Fruit fly (Drosophila melanogaster) whole organism, wandering third instar larva: Measurements from ENCODE around the gene alpha-Man-Ia.

ENCODE experiments used
- Abd-B ChIP-seq: fragments of >200 bp; optimal IDR thresholded peaks from 2 replicates; lab custom pipeline; 2017; ENCODE audit warnings: missing biosample characterization, missing genetic modification characterization
- CG9705 ChIP-seq: fragments of 200-800 bp; sonication (Bioruptor generic); optimal IDR thresholded peaks from 2 replicates; lab custom pipeline; 2018; ENCODE audit warnings: missing biosample characterization, mild to moderate bottlenecking, missing genetic modification characterization
- CrebA ChIP-seq: fragments of 200-800 bp; sonication (Bioruptor generic); optimal IDR thresholded peaks from 2 replicates; lab custom pipeline; 2016; ENCODE audit warnings: missing biosample characterization, mild to moderate bottlenecking, missing genetic modification characterization, borderline replicate concordance
- HLH106 ChIP-seq: fragments of 200-800 bp; optimal IDR thresholded peaks from 3 replicates; lab custom pipeline; 2019; ENCODE audit warnings: missing biosample characterization, mild to moderate bottlenecking, missing genetic modification characterization, moderate library complexity
- Hr78 ChIP-seq: fragments of >200 bp; optimal IDR thresholded peaks from 2 replicates; lab custom pipeline; 2017; ENCODE audit warnings: missing biosample characterization, missing genetic modification characterization
- Hr83 ChIP-seq: fragments of 200-300 bp; sonication (Bioruptor generic); optimal IDR thresholded peaks from 2 replicates; lab custom pipeline; 2016; ENCODE audit warnings: missing biosample characterization, mild to moderate bottlenecking, missing genetic modification characterization, moderate library complexity; ENCODE audit not compliant: poor library complexity, severe bottlenecking
- Jra ChIP-seq: sonication (Bioruptor generic); optimal IDR thresholded peaks from 2 replicates; lab custom pipeline; 2016; ENCODE audit warnings: missing biosample characterization, missing genetic modification characterization
- Mio ChIP-seq: sonication (Bioruptor generic); optimal IDR thresholded peaks from 2 replicates; lab custom pipeline; 2016; ENCODE audit warnings: missing biosample characterization, missing genetic modification characterization
- N ChIP-seq: fragments of >200 bp; optimal IDR thresholded peaks from 2 replicates; lab custom pipeline; 2018; ENCODE audit warnings: missing biosample characterization, missing external identifiers, missing genetic modification characterization
- OdsH ChIP-seq: fragments of 200-800 bp; sonication (Bioruptor generic); optimal IDR thresholded peaks from 2 replicates; lab custom pipeline; 2016; ENCODE audit warnings: missing biosample characterization, mild to moderate bottlenecking, missing genetic modification characterization
- Vsx2 ChIP-seq: fragments of 200-300, 225-300 bp; sonication (Bioruptor generic); optimal IDR thresholded peaks from 2 replicates; lab custom pipeline; 2018; ENCODE audit warnings: missing biosample characterization, missing genetic modification characterization; ENCODE audit not compliant: partially characterized antibody
- brk ChIP-seq: fragments of 200-800 bp; sonication (Bioruptor generic); optimal IDR thresholded peaks from 2 replicates; lab custom pipeline; 2016; ENCODE audit warnings: missing biosample characterization, mild to moderate bottlenecking, missing genetic modification characterization
- dl ChIP-seq, 2 experiments: fragments of 175-275, 200-275 bp in 1 of 2; fragments of 200-275 bp in 1 of 2; sonication (Bioruptor generic); optimal IDR thresholded peaks; lab custom pipeline; 2018; ENCODE audit warnings: mild to moderate bottlenecking in 2 of 2, missing biosample characterization in 2 of 2, missing genetic modification characterization in 2 of 2, moderate library complexity in 2 of 2; ENCODE audit not compliant: partially characterized antibody in 2 of 2, insufficient read depth in 1 of 2
- dmrt93B ChIP-seq: fragments of 200-800 bp; sonication (Bioruptor generic); optimal IDR thresholded peaks from 2 replicates; lab custom pipeline; 2018; ENCODE audit warnings: missing biosample characterization, mild to moderate bottlenecking, missing genetic modification characterization
- dsf ChIP-seq: sonication (Bioruptor generic); optimal IDR thresholded peaks from 2 replicates; lab custom pipeline; 2016; ENCODE audit warnings: missing biosample characterization, missing genetic modification characterization, borderline replicate concordance
- foxo ChIP-seq, 2 experiments: fragments of 200-800 bp; sonication (Bioruptor generic); optimal IDR thresholded peaks; 2 replicates in 1 of 2; 3 replicates in 1 of 2; lab custom pipeline; 2016 to 2017; ENCODE audit warnings: missing biosample characterization in 2 of 2, missing genetic modification characterization in 2 of 2
- fru ChIP-seq: fragments of 200-800 bp; sonication (Bioruptor generic); optimal IDR thresholded peaks from 3 replicates; lab custom pipeline; 2016; ENCODE audit warnings: missing biosample characterization, mild to moderate bottlenecking, missing genetic modification characterization
- h ChIP-seq: fragments of 200-800 bp; sonication (Bioruptor generic); optimal IDR thresholded peaks from 3 replicates; lab custom pipeline; 2016; ENCODE audit warnings: missing biosample characterization, mild to moderate bottlenecking, missing genetic modification characterization
- jim ChIP-seq: fragments of 175-275, 200-325 bp; sonication (Bioruptor generic); optimal IDR thresholded peaks from 2 replicates; lab custom pipeline; 2016; ENCODE audit warnings: missing biosample characterization, mild to moderate bottlenecking, missing genetic modification characterization
- lola ChIP-seq: fragments of >200 bp; optimal IDR thresholded peaks from 2 replicates; lab custom pipeline; 2017; ENCODE audit warnings: missing biosample characterization, missing genetic modification characterization
- psq ChIP-seq: fragments of 200-800 bp; sonication (Bioruptor generic); optimal IDR thresholded peaks from 3 replicates; lab custom pipeline; 2017; ENCODE audit warnings: missing biosample characterization, mild to moderate bottlenecking, missing genetic modification characterization, moderate library complexity
- rgr ChIP-seq: fragments of 200-800 bp; sonication (Bioruptor generic); optimal IDR thresholded peaks from 3 replicates; lab custom pipeline; 2016; ENCODE audit warnings: missing biosample characterization, mild to moderate bottlenecking, missing genetic modification characterization
- sv ChIP-seq: fragments of 200-800 bp; sonication (Bioruptor generic); optimal IDR thresholded peaks from 3 replicates; lab custom pipeline; 2016; ENCODE audit warnings: missing biosample characterization, missing genetic modification characterization
- usp ChIP-seq: fragments of >200 bp; optimal IDR thresholded peaks from 2 replicates; lab custom pipeline; 2017; ENCODE audit warnings: missing biosample characterization, missing genetic modification characterization
- woc ChIP-seq: sonication (Bioruptor generic); optimal IDR thresholded peaks from 2 replicates; lab custom pipeline; 2016; ENCODE audit warnings: missing biosample characterization, mild to moderate bottlenecking, missing genetic modification characterization

The alpha-Man-Ia gene

dm6 chrX:10250659-10251058 is 75.1 kb downstream of the alpha-Man-Ia start:
- TF ChIP-seq dmrt93B (GFP tag; lab: Kevin White, UChicago), result no peak

dm6 chrX:10250017-10250416 is 75.7 kb downstream of the alpha-Man-Ia start:
- no peak for TF ChIP-seq Abd-B (GFP tag; lab: Kevin White, UChicago)

DNA sequence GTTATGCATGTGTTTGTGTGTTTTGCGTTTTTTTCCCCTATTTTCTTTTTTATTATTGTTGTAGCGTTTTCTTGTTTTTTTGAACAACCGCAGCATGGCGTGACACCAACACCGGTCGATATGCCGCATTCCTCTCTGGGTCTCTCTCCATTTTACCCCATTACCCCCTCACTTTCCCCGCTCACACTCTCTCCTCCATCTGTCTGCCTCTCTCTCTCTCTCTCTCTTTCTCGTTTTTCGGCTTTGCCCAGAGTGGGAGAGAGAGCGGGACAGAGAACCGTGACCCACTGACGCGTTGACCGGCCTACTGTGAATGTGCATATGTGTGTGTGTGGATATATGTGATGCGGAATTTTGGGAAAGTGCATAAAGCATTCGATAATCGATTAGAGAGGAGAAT is 78.4 kb downstream of the alpha-Man-Ia start:
- no peak for TF ChIP-seq Hr78

DNA sequence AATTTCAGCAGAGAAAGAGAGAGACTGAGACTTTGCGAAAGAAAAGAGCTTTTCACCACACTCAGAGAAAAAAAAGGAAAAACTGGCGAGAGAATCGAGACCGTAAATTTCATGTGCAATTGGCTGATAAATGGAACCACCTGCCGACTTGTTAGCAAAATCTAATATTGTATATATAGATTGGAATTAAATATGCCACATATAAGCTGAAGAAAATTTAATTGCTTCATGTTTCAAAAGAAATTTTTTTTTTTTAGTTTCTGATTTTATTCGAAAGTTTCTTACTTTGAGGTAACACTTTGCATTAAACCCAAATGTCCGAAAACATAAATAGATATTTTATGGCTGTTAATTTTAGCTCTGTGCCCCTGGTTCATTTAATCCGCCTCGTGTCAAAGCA is 81.0 kb downstream of the alpha-Man-Ia start:
- TF ChIP-seq Mio (GFP tag; lab: Kevin White, UChicago), result no peak
- TF ChIP-seq dsf, result no peak
- TF ChIP-seq dl (GFP tag; optimal IDR thresholded peaks at IDR 0.05; lab: Kevin White, UChicago; ENCODE audit: insufficient read depth in 1 of 2, partially characterized antibody in 2 of 2), result no peak
- no peak for TF ChIP-seq dmrt93B (GFP tag; lab: Kevin White, UChicago)
- TF ChIP-seq brk (GFP tag; lab: Kevin White, UChicago), result no peak
- TF ChIP-seq foxo (GFP tag; optimal IDR thresholded peaks at IDR 0.05; lab: Kevin White, UChicago), result no peak

DNA sequence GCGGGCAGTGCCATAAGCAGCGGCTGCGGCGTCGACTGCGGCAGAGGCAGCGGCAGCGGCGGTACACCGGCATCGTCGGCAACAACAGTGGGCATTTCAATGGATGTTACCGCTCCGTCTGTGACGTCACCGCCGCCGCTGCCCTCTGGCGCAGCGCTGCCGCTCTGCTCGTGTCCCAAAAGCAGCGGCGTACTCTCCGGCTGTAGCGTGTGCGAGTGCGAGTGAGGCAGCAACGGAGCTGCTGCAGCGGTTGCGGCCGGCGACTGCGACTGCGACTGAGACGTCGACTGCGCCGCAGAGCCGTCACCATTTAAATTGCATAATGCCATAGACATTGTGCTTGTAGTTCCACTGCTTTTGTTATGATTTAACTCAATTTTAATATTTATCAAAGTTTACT is 82.2 kb downstream of the alpha-Man-Ia start:
- TF ChIP-seq rgr (GFP tag; lab: Kevin White, UChicago), result no peak
- no peak for TF ChIP-seq psq (GFP tag; lab: Kevin White, UChicago)
- TF ChIP-seq CG9705 (GFP tag; lab: Kevin White, UChicago), result no peak
- no peak for TF ChIP-seq brk (GFP tag; lab: Kevin White, UChicago)
- TF ChIP-seq CrebA, result no peak
- TF ChIP-seq N, result no peak
- TF ChIP-seq dmrt93B (GFP tag; lab: Kevin White, UChicago), result no peak
- no peak for TF ChIP-seq Abd-B (GFP tag; lab: Kevin White, UChicago)
- TF ChIP-seq Hr83 (GFP tag; lab: Kevin White, UChicago), result no peak
- TF ChIP-seq sv (GFP tag; lab: Kevin White, UChicago), result no peak
- TF ChIP-seq usp (GFP tag; lab: Kevin White, UChicago), result no peak
- TF ChIP-seq Mio (GFP tag; lab: Kevin White, UChicago), result no peak
- TF ChIP-seq Vsx2, result no peak

DNA sequence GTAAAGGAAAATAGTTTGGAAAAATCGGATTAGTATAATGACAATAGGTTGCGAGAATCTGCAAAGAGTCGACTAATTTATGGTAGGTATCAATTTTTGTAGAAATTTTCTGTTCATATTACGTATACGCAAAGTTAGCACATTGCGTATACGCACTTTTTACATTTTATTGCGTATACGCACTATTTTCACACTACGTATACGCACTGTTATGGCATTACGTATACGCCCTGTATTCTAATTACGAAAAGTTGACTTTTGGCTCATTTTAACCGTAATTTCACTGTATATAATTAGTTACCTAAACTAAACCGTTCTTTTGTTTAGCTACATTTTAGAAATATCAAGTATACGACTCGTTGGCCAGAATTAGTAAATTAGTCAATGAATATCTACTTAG is 82.9 kb downstream of the alpha-Man-Ia start:
- TF ChIP-seq h (GFP tag; lab: Kevin White, UChicago) (no peak), Abd-B (GFP tag; lab: Kevin White, UChicago) (no peak), Jra (GFP tag; lab: Kevin White, UChicago) (no peak), Hr83 (GFP tag; lab: Kevin White, UChicago) (no peak), dl (GFP tag; optimal IDR thresholded peaks at IDR 0.05; lab: Kevin White, UChicago; ENCODE audit: insufficient read depth in 1 of 2, partially characterized antibody in 2 of 2) (no peak)
- TF ChIP-seq, all 38 proteins: peak for 0

dm6 chrX:10241919-10242318 is 83.8 kb downstream of the alpha-Man-Ia start:
- TF ChIP-seq fru (GFP tag; lab: Kevin White, UChicago) (no peak), foxo (GFP tag; optimal IDR thresholded peaks at IDR 0.05; lab: Kevin White, UChicago) (peak in 1 of 2 experiments; percentile 6), dsf (no peak), psq (GFP tag; lab: Kevin White, UChicago) (no peak), jim (GFP tag; lab: Kevin White, UChicago) (no peak), CG9705 (GFP tag; lab: Kevin White, UChicago) (no peak), brk (GFP tag; lab: Kevin White, UChicago) (no peak), usp (GFP tag; lab: Kevin White, UChicago) (no peak), dl (GFP tag; optimal IDR thresholded peaks at IDR 0.05; lab: Kevin White, UChicago; ENCODE audit: insufficient read depth in 1 of 2, partially characterized antibody in 2 of 2) (no peak), lola (no peak), Hr78 (no peak), HLH106 (peak; percentile 36), rgr (GFP tag; lab: Kevin White, UChicago) (no peak), sv (GFP tag; lab: Kevin White, UChicago) (no peak), woc (GFP tag; lab: Kevin White, UChicago) (no peak), OdsH (GFP tag; lab: Kevin White, UChicago) (no peak)
- TF ChIP-seq, all 38 proteins: peak for 2
